Fruit fly (Drosophila melanogaster) whole organism, embryonic: ENCODE measurements around the gene CG43999.

Experiments
- BtbVII ChIP-seq: fragments of 200-800 bp; sonication (Bioruptor generic); optimal IDR thresholded peaks from 3 replicates; lab custom pipeline; 2017; ENCODE audit warnings: missing biosample characterization, mild to moderate bottlenecking, missing genetic modification characterization
- CG10321 ChIP-seq: fragments of 200-800 bp; sonication (Bioruptor generic); IDR thresholded peaks from 2 replicates; pipeline ENCODE4 v1.3.6; 2022; ENCODE audit warnings: missing biosample characterization, missing genetic modification characterization
- CG10431 ChIP-seq: fragments of 200-800 bp; sonication (Bioruptor generic); optimal IDR thresholded peaks from 3 replicates; lab custom pipeline; 2018; ENCODE audit warnings: missing biosample characterization, mild to moderate bottlenecking, missing genetic modification characterization
- CG11504 ChIP-seq: fragments of 200-800 bp; sonication (Bioruptor generic); optimal IDR thresholded peaks from 3 replicates; lab custom pipeline; 2019; ENCODE audit warnings: missing biosample characterization, mild to moderate bottlenecking, missing genetic modification characterization, moderate library complexity
- CG11723 ChIP-seq: fragments of 200-800 bp; sonication (Bioruptor generic); optimal IDR thresholded peaks from 2 replicates; lab custom pipeline; 2017; ENCODE audit warnings: missing biosample characterization, mild to moderate bottlenecking, missing genetic modification characterization
- CG12744 ChIP-seq: fragments of 200-800 bp; sonication (Bioruptor generic); optimal IDR thresholded peaks from 2 replicates; lab custom pipeline; 2016; ENCODE audit warnings: missing biosample characterization, missing genetic modification characterization
- CG13287 ChIP-seq: fragments of 200-800 bp; sonication (Bioruptor generic); IDR thresholded peaks from 2 replicates; pipeline ENCODE4 v1.3.6; 2022; ENCODE audit warnings: missing biosample characterization, missing genetic modification characterization; ENCODE audit not compliant: partially characterized antibody
- CG15269 ChIP-seq: fragments of 200-800 bp; sonication (Bioruptor generic); optimal IDR thresholded peaks from 2 replicates; lab custom pipeline; 2018; ENCODE audit warnings: missing biosample characterization, mild to moderate bottlenecking, missing genetic modification characterization, moderate library complexity
- CG15514 ChIP-seq: fragments of 200-800 bp; sonication (Bioruptor generic); optimal IDR thresholded peaks from 3 replicates; lab custom pipeline; 2017; ENCODE audit warnings: missing biosample characterization, missing genetic modification characterization, mild to moderate bottlenecking, moderate library complexity, missing genetic modification reagents
- CG1647 ChIP-seq: fragments of 200-800 bp; sonication (Bioruptor generic); optimal IDR thresholded peaks from 3 replicates; lab custom pipeline; 2016; ENCODE audit warnings: missing biosample characterization, missing genetic modification characterization
- CG16779 ChIP-seq: fragments of 200-800 bp; sonication (Bioruptor generic); IDR thresholded peaks from 2 replicates; pipeline ENCODE4 v1.3.6; 2022; ENCODE audit warnings: missing biosample characterization, missing genetic modification characterization
- CG16815 ChIP-seq: fragments of 200-800 bp; sonication (Bioruptor generic); optimal IDR thresholded peaks from 3 replicates; lab custom pipeline; 2017; ENCODE audit warnings: missing biosample characterization, mild to moderate bottlenecking, missing genetic modification characterization
- CG18764 ChIP-seq: fragments of 200-800 bp; sonication (Bioruptor generic); optimal IDR thresholded peaks from 3 replicates; lab custom pipeline; 2016; ENCODE audit warnings: missing biosample characterization, missing genetic modification characterization
- CG31388 ChIP-seq: fragments of 200-800 bp; sonication (Bioruptor generic); optimal IDR thresholded peaks from 2 replicates; lab custom pipeline; 2016; ENCODE audit warnings: missing biosample characterization, missing genetic modification characterization
- CG3281 ChIP-seq: fragments of 200-800 bp; sonication (Bioruptor generic); optimal IDR thresholded peaks from 3 replicates; lab custom pipeline; 2017; ENCODE audit warnings: missing biosample characterization, mild to moderate bottlenecking, missing genetic modification characterization
- CG3838 ChIP-seq: fragments of 200-800 bp; sonication (Bioruptor generic); optimal IDR thresholded peaks from 3 replicates; lab custom pipeline; 2016; ENCODE audit warnings: missing biosample characterization, missing genetic modification characterization
- CG6813 ChIP-seq: fragments of 200-800 bp; sonication (Bioruptor generic); optimal IDR thresholded peaks from 2 replicates; lab custom pipeline; 2017; ENCODE audit warnings: missing biosample characterization, missing genetic modification characterization, mild to moderate bottlenecking, moderate library complexity, missing genetic modification reagents
- CG7963 ChIP-seq: fragments of 200-800 bp; sonication (Bioruptor generic); IDR thresholded peaks from 3 replicates; pipeline ENCODE4 v1.3.6; 2022; ENCODE audit warnings: missing biosample characterization, missing genetic modification characterization; ENCODE audit not compliant: partially characterized antibody
- CG9609 ChIP-seq: fragments of 200-800 bp; sonication (Bioruptor generic); optimal IDR thresholded peaks from 3 replicates; lab custom pipeline; 2016; ENCODE audit warnings: missing biosample characterization, missing genetic modification characterization
- Chrac-16 ChIP-seq: fragments of 200-800 bp; sonication (Bioruptor generic); optimal IDR thresholded peaks from 3 replicates; lab custom pipeline; 2016; ENCODE audit warnings: missing biosample characterization, missing genetic modification characterization
- D19A ChIP-seq: fragments of 200-800 bp; optimal IDR thresholded peaks from 3 replicates; lab custom pipeline; 2019; ENCODE audit warnings: missing biosample characterization, mild to moderate bottlenecking, missing genetic modification characterization, moderate library complexity
- Deaf1 ChIP-seq: fragments of 200-800 bp; optimal IDR thresholded peaks from 3 replicates; lab custom pipeline; 2019; ENCODE audit warnings: missing biosample characterization, mild to moderate bottlenecking, missing genetic modification characterization, moderate library complexity
- Dek ChIP-seq: fragments of 200-800 bp; sonication (Bioruptor generic); optimal IDR thresholded peaks from 3 replicates; lab custom pipeline; 2019; ENCODE audit warnings: missing biosample characterization, mild to moderate bottlenecking, missing genetic modification characterization, moderate library complexity
- Dfd ChIP-seq, 2 experiments: fragments of >200 bp; optimal IDR thresholded peaks; 2 replicates each; lab custom pipeline; 2017; ENCODE audit warnings: missing biosample characterization in 2 of 2, missing genetic modification characterization in 2 of 2
- HHEX ChIP-seq: fragments of 200-800 bp; sonication (Bioruptor generic); optimal IDR thresholded peaks from 3 replicates; lab custom pipeline; 2017; ENCODE audit warnings: missing biosample characterization, mild to moderate bottlenecking, missing genetic modification characterization, missing genetic modification reagents
- HLH54F ChIP-seq: fragments of 200-800 bp; sonication (Bioruptor generic); optimal IDR thresholded peaks from 3 replicates; lab custom pipeline; 2016; ENCODE audit warnings: missing biosample characterization, missing genetic modification characterization
- NFAT ChIP-seq: fragments of 200-800 bp; sonication (Bioruptor generic); IDR thresholded peaks from 2 replicates; pipeline ENCODE4 v1.3.6; 2022; ENCODE audit warnings: missing biosample characterization, missing genetic modification characterization
- PHDP ChIP-seq: fragments of 200-800 bp; sonication (Bioruptor generic); optimal IDR thresholded peaks from 3 replicates; lab custom pipeline; 2018; ENCODE audit warnings: missing biosample characterization, mild to moderate bottlenecking, missing genetic modification characterization, moderate library complexity
- Sry-δ ChIP-seq: fragments of 200-800 bp; sonication (Bioruptor generic); optimal IDR thresholded peaks from 2 replicates; lab custom pipeline; 2016; ENCODE audit warnings: missing biosample characterization, missing genetic modification characterization
- ap ChIP-seq: fragments of 200-800 bp; sonication (Bioruptor generic); IDR thresholded peaks from 2 replicates; pipeline ENCODE4 v1.3.6; 2022; ENCODE audit warnings: missing biosample characterization, missing genetic modification characterization
- ash1 ChIP-seq: fragments of 200-800 bp; sonication (Bioruptor generic); optimal IDR thresholded peaks from 2 replicates; lab custom pipeline; 2018; ENCODE audit warnings: missing biosample characterization, mild to moderate bottlenecking, missing genetic modification characterization
- bbx ChIP-seq: fragments of 200-800 bp; sonication (Bioruptor generic); IDR thresholded peaks from 2 replicates; pipeline ENCODE4 v1.3.6; 2022; ENCODE audit warnings: missing biosample characterization, missing genetic modification characterization; ENCODE audit not compliant: partially characterized antibody
- cato ChIP-seq: fragments of 200-800 bp; sonication (Bioruptor generic); optimal IDR thresholded peaks from 2 replicates; lab custom pipeline; 2016; ENCODE audit warnings: missing biosample characterization, missing genetic modification characterization, borderline replicate concordance
- chinmo ChIP-seq: fragments of 200-800 bp; sonication (Bioruptor generic); IDR thresholded peaks from 4 replicates; pipeline ENCODE4 v1.3.6; 2022; ENCODE audit warnings: missing biosample characterization, missing genetic modification characterization; ENCODE audit not compliant: partially characterized antibody
- emc ChIP-seq: fragments of 200-800 bp; sonication (Bioruptor generic); optimal IDR thresholded peaks from 2 replicates; lab custom pipeline; 2016; ENCODE audit warnings: missing biosample characterization, missing genetic modification characterization
- en ChIP-seq: fragments of 200-800 bp; sonication (Bioruptor generic); optimal IDR thresholded peaks from 2 replicates; lab custom pipeline; 2016; ENCODE audit warnings: missing biosample characterization, missing genetic modification characterization
- eve ChIP-seq, 2 experiments: fragments of >200 bp; optimal IDR thresholded peaks; 2 replicates each; lab custom pipeline; 2017; ENCODE audit warnings: missing biosample characterization in 2 of 2, missing genetic modification characterization in 2 of 2
- ewg ChIP-seq: fragments of 200-800 bp; sonication (Bioruptor generic); optimal IDR thresholded peaks from 3 replicates; lab custom pipeline; 2017; ENCODE audit warnings: mild to moderate bottlenecking, missing biosample characterization, missing genetic modification reagents, missing genetic modification characterization
- grau ChIP-seq: fragments of 200-800 bp; optimal IDR thresholded peaks from 3 replicates; lab custom pipeline; 2019; ENCODE audit warnings: missing biosample characterization, mild to moderate bottlenecking, missing genetic modification characterization, moderate library complexity
- jigr1 ChIP-seq: fragments of 200-800 bp; sonication (Bioruptor generic); IDR thresholded peaks from 3 replicates; pipeline ENCODE4 v1.3.6; 2022; ENCODE audit warnings: missing biosample characterization, missing genetic modification characterization
- jumu ChIP-seq: fragments of 200-800 bp; sonication (Bioruptor generic); optimal IDR thresholded peaks from 3 replicates; lab custom pipeline; 2016; ENCODE audit warnings: missing biosample characterization, missing genetic modification characterization
- pum ChIP-seq: fragments of 200-800 bp; sonication (Bioruptor generic); optimal IDR thresholded peaks from 2 replicates; lab custom pipeline; 2016; ENCODE audit warnings: missing biosample characterization, missing genetic modification characterization
- ranshi ChIP-seq: fragments of 200-800 bp; sonication (Bioruptor generic); IDR thresholded peaks from 2 replicates; pipeline ENCODE4 v1.3.6; 2022; ENCODE audit warnings: missing biosample characterization, missing genetic modification characterization
- rib ChIP-seq: fragments of 200-800 bp; sonication (Bioruptor generic); IDR thresholded peaks from 2 replicates; pipeline ENCODE4 v1.3.6; 2022; ENCODE audit warnings: missing biosample characterization, missing genetic modification characterization
- sqz ChIP-seq: fragments of 200-800 bp; sonication (Bioruptor generic); optimal IDR thresholded peaks from 3 replicates; lab custom pipeline; 2018; ENCODE audit warnings: missing biosample characterization, mild to moderate bottlenecking, missing genetic modification characterization
- sug ChIP-seq: fragments of 200-800 bp; optimal IDR thresholded peaks from 2 replicates; lab custom pipeline; 2019; ENCODE audit warnings: missing biosample characterization, mild to moderate bottlenecking, missing genetic modification characterization, moderate library complexity
- trh ChIP-seq: fragments of 200-800 bp; sonication (Bioruptor generic); optimal IDR thresholded peaks from 2 replicates; lab custom pipeline; 2016; ENCODE audit warnings: missing biosample characterization, missing genetic modification characterization
- twi ChIP-seq: fragments of 200-800 bp; optimal IDR thresholded peaks from 2 replicates; lab custom pipeline; 2019; ENCODE audit warnings: missing biosample characterization, mild to moderate bottlenecking, missing genetic modification characterization, moderate library complexity
- yki ChIP-seq: fragments of >200 bp; optimal IDR thresholded peaks from 3 replicates; lab custom pipeline; 2018

CG43999 gene

DNA sequence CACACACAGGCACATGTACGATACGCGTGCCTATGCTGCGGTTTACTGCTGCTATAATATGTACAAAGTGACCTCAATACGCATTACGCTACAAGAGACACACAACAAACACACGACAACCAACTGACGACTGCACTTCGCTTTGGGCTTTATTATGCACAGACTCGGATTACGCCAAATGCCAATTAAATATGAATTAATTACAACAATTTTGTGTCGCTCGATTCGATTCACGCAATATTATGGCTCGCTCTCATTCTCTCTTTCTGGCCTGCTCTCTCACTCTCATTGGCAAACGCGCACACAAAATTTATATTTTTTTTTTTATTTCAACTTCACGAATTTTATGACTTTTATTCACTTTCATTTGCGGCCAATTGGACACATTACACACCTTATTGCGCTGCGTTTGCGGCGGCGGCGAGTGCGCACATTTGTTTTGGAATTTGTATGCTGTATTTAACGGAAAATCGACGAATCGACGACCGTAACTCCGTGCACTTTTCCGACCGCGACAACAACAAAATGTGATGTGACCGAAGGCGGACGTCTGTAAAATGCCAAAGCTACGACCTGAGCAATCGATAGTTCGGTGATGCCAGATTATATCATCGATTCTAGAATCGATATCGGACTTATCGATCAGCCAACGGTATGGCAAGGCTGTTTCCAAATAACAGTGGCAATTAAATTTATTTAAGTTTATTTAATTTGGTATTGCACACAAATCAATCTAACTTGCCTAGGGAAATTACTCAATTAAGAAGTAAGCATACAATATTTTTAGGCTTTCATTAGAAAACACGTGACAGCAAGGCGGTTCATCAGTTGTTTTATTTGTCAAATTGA, 6.1 kb downstream of the CG43999 start, which contains the start of the genes sba and CG31141 (continued):
- TF ChIP-seq CG15514 (GFP tag; lab: Kevin White, UChicago) (peak; percentile 71), ap (no peak), BtbVII (GFP tag; lab: Kevin White, UChicago) (peak; percentile 9), emc (GFP tag; lab: Kevin White, UChicago) (no peak), CG11723 (GFP tag; lab: Kevin White, UChicago) (no peak), D19A (tag; lab: Kevin White, UChicago) (no peak), chinmo (GFP tag; lab: Robert Waterston, UW) (peak; percentile 54; the same call in 2 of the 4 replicates), CG16779 (no peak), yki (lab: Kevin White, UChicago) (no peak), Sry-δ (peak; percentile 78), grau (tag; lab: Kevin White, UChicago) (peak; percentile 21), CG1647 (GFP tag; lab: Kevin White, UChicago) (no peak), trh (GFP tag; lab: Kevin White, UChicago) (no peak), sug (tag; lab: Kevin White, UChicago) (no peak), CG13287 (GFP tag; lab: Robert Waterston, UW) (peak; percentile 87), HHEX (GFP tag; lab: Kevin White, UChicago) (no peak), CG9609 (GFP tag; lab: Kevin White, UChicago) (no peak), HLH54F (GFP tag; lab: Kevin White, UChicago) (no peak), eve (GFP tag; optimal IDR thresholded peaks at IDR 0.05; lab: Kevin White, UChicago) (no peak), CG7963 (GFP tag; lab: Robert Waterston, UW) (peak; percentile 81), CG3838 (no peak), cato (GFP tag; lab: Kevin White, UChicago) (no peak), Dek (tag; lab: Kevin White, UChicago) (peak; percentile 24), jigr1 (GFP tag; lab: Robert Waterston, UW) (no peak), CG16815 (GFP tag; lab: Kevin White, UChicago) (no peak), Deaf1 (tag; lab: Kevin White, UChicago) (peak; percentile 72), CG18764 (GFP tag; lab: Kevin White, UChicago) (no peak), jumu (GFP tag; lab: Kevin White, UChicago) (no peak), ash1 (no peak), PHDP (tag; lab: Kevin White, UChicago) (peak; percentile 27), Dfd (GFP tag; optimal IDR thresholded peaks at IDR 0.05; lab: Kevin White, UChicago) (no peak), pum (GFP tag; lab: Kevin White, UChicago) (no peak), sqz (GFP tag; lab: Kevin White, UChicago) (peak; percentile 68), CG3281 (GFP tag; lab: Kevin White, UChicago) (no peak), CG12744 (no peak), ewg (GFP tag; lab: Kevin White, UChicago) (no peak), CG10431 (GFP tag; lab: Kevin White, UChicago) (peak; percentile 3), CG10321 (GFP tag; lab: Robert Waterston, UW) (no peak), CG31388 (GFP tag; lab: Kevin White, UChicago) (no peak), bbx (GFP tag; lab: Robert Waterston, UW) (peak; percentile 94), rib (no peak), en (no peak), ranshi (no peak), CG11504 (tag; lab: Kevin White, UChicago) (peak; percentile 14), CG6813 (no peak), NFAT (GFP tag; lab: Robert Waterston, UW) (0 out of 2 replicates have a peak, but pooled peaks have one; percentile 20), CG15269 (tag; lab: Kevin White, UChicago) (peak; percentile 29), twi (tag; lab: Kevin White, UChicago) (no peak), Chrac-16 (GFP tag; lab: Kevin White, UChicago) (no peak)
